Worm (Caenorhabditis elegans) whole organism, midembryonic: Measurements from ENCODE around the gene nspd-7.
A peak's percentile ranks its signal among the peaks of the same experiment; 100 is the strongest.

Source experiments
- T22C8.4 ChIP-seq: fragments of 200-800 bp; sonication (Bioruptor generic); IDR thresholded peaks from 2 replicates; pipeline ENCODE4 v1.3.6; 2022; ENCODE audit warnings: missing genetic modification characterization, missing compliant biosample characterization
- cog-1 ChIP-seq: sonication (generic microtip); optimal IDR thresholded peaks from 2 replicates; lab custom pipeline; 2016; ENCODE audit warnings: missing genetic modification characterization, missing compliant biosample characterization
- ref-1 ChIP-seq: fragments of 200-800 bp; sonication (Bioruptor generic); conservative IDR thresholded peaks from 2 replicates; pipeline ENCODE4 v1.3.6; 2022; ENCODE audit warnings: missing genetic modification reagents, missing genetic modification characterization, missing compliant biosample characterization
- ztf-29 ChIP-seq: fragments of 200-800 bp; sonication (Bioruptor generic); IDR thresholded peaks from 2 replicates; pipeline ENCODE4 v1.3.6; 2022; ENCODE audit warnings: missing genetic modification reagents, missing genetic modification characterization, missing compliant biosample characterization

DNA sequence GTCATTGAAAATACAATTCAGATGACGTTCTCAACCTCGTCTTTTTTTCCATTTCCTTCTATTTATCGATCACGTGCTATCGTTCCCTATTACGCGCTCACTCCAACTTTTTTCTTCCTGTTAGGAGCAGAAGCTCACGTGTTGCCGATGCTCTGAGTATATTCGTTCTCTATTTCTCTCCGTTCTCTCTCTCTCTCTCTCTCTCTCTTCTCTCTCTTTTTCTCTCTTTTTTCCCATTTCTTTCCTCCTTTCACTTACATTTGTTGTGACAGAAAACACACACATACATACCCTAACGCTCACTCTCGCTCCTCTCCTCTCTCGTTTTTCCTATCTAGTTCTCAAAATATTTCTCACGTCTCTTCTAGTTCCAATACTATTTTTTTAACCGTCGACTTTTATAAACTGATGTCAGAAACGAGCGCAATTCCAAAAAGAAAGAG is 16.6 kb downstream of the nspd-7 start:
- TF ChIP-seq cog-1 = peak; percentile 36
- TF ChIP-seq T22C8.4 (GFP tag; lab: Robert Waterston, UW) = no peak
- TF ChIP-seq ztf-29 = no peak
- TF ChIP-seq ref-1 (GFP tag; lab: Robert Waterston, UW) = no peak
